Worm (Caenorhabditis elegans): ENCODE data around the gene nlp-29.
A peak's percentile ranks its signal among the peaks of the same experiment; 100 is the strongest.

- peak; percentile 17 for TF ChIP-seq pha-4 (tag; optimal IDR thresholded peaks at IDR 0.05)
- TF ChIP-seq ztf-11 (tag; optimal IDR thresholded peaks at IDR 0.05): no peak
- TF ChIP-seq nhr-28 (tag; optimal IDR thresholded peaks at IDR 0.05): no peak
- no peak for TF ChIP-seq snpc-4 (tag; optimal IDR thresholded peaks at IDR 0.05)
Observed at ce11 chrV:3961235-3961634, 23.0 kb upstream of the nlp-29 start, which contains the start of gene cyp-34A6.

All from whole organism, L3 larva.